Worm (Caenorhabditis elegans) whole organism, mixed stage, embryonic: ENCODE results near the gene C04A2.15.
A peak's percentile ranks its signal among the peaks of the same experiment; 100 is the strongest.

ENCODE experiments used
- M03D4.4 ChIP-seq: sonication (generic microtip); optimal IDR thresholded peaks from 2 replicates; lab custom pipeline; 2017; ENCODE audit warnings: mild to moderate bottlenecking, missing genetic modification characterization, missing compliant biosample characterization
- bed-3 ChIP-seq: fragments of 200-800 bp; sonication (Bioruptor generic); optimal IDR thresholded peaks from 3 replicates; lab custom pipeline; 2018; ENCODE audit warnings: mild to moderate bottlenecking, missing genetic modification characterization, moderate library complexity, missing compliant biosample characterization
- blmp-1 ChIP-seq: fragments of 150-350 bp; optimal IDR thresholded peaks from 2 replicates; lab custom pipeline; 2014; ENCODE audit warnings: missing biosample characterization, missing genetic modification characterization
- ceh-39 ChIP-seq: fragments of 150-350 bp; optimal IDR thresholded peaks from 2 replicates; lab custom pipeline; 2014; ENCODE audit warnings: missing biosample characterization, missing genetic modification characterization
- ceh-43 ChIP-seq: fragments of 200-800 bp; sonication (Bioruptor generic); optimal IDR thresholded peaks from 2 replicates; lab custom pipeline; 2018; ENCODE audit warnings: mild to moderate bottlenecking, missing genetic modification characterization, moderate library complexity, missing compliant biosample characterization
- ceh-83 ChIP-seq: fragments of 200-800 bp; sonication (Bioruptor generic); optimal IDR thresholded peaks from 2 replicates; lab custom pipeline; 2018; ENCODE audit warnings: mild to moderate bottlenecking, missing genetic modification characterization, missing compliant biosample characterization
- ces-1 ChIP-seq: fragments of 150-350 bp; optimal IDR thresholded peaks from 2 replicates; lab custom pipeline; 2014; ENCODE audit warnings: missing biosample characterization, missing genetic modification reagents, missing genetic modification characterization
- cnd-1 ChIP-seq: fragments of 200-800 bp; sonication (Bioruptor generic); optimal IDR thresholded peaks from 2 replicates; lab custom pipeline; 2018; ENCODE audit warnings: mild to moderate bottlenecking, missing genetic modification characterization, missing compliant biosample characterization
- drap-1 ChIP-seq: fragments of 200-800 bp; sonication (Bioruptor generic); optimal IDR thresholded peaks from 3 replicates; lab custom pipeline; 2018; ENCODE audit warnings: mild to moderate bottlenecking, missing genetic modification characterization, missing compliant biosample characterization
- elt-1 ChIP-seq: sonication (generic microtip); optimal IDR thresholded peaks from 2 replicates; lab custom pipeline; 2017; ENCODE audit warnings: missing genetic modification characterization, mild to moderate bottlenecking, missing compliant biosample characterization, antibody characterized with exemption, moderate library complexity, borderline replicate concordance; ENCODE audit not compliant: insufficient read depth
- elt-3 ChIP-seq: fragments of 150-350 bp; optimal IDR thresholded peaks from 2 replicates; lab custom pipeline; 2014; ENCODE audit warnings: missing biosample characterization, missing genetic modification characterization
- flh-1 ChIP-seq: fragments of 200-800 bp; sonication (Bioruptor generic); optimal IDR thresholded peaks from 2 replicates; lab custom pipeline; 2018; ENCODE audit warnings: mild to moderate bottlenecking, missing genetic modification characterization, moderate library complexity, missing compliant biosample characterization
- hlh-1 ChIP-seq: fragments of 150-350 bp; optimal IDR thresholded peaks from 2 replicates; lab custom pipeline; 2014; ENCODE audit warnings: missing biosample characterization, missing genetic modification reagents, missing genetic modification characterization
- lin-13 ChIP-seq: fragments of 150-350 bp; optimal IDR thresholded peaks from 2 replicates; lab custom pipeline; 2014; ENCODE audit warnings: missing biosample characterization, missing genetic modification characterization
- lsy-2 ChIP-seq: fragments of 150-350 bp; optimal IDR thresholded peaks from 2 replicates; lab custom pipeline; 2014; ENCODE audit warnings: missing biosample characterization, missing genetic modification characterization
- mab-5 ChIP-seq: fragments of 150-350 bp; optimal IDR thresholded peaks from 2 replicates; lab custom pipeline; 2014; ENCODE audit warnings: missing biosample characterization, missing genetic modification characterization
- mep-1 ChIP-seq: fragments of 150-350 bp; optimal IDR thresholded peaks from 2 replicates; lab custom pipeline; 2017; ENCODE audit warnings: missing biosample characterization, missing genetic modification reagents, missing genetic modification characterization, inconsistent platforms
- nhr-2 ChIP-seq: fragments of 150-350 bp; optimal IDR thresholded peaks from 2 replicates; lab custom pipeline; 2014; ENCODE audit warnings: missing biosample characterization, missing genetic modification characterization
- nhr-237 ChIP-seq: fragments of 150-350 bp; optimal IDR thresholded peaks from 2 replicates; lab custom pipeline; 2014; ENCODE audit warnings: missing biosample characterization, missing genetic modification characterization
- nhr-28 ChIP-seq: fragments of 150-350 bp; optimal IDR thresholded peaks from 2 replicates; lab custom pipeline; 2014; ENCODE audit warnings: missing biosample characterization, missing genetic modification characterization
- snpc-4 ChIP-seq: fragments of 150-350 bp; optimal IDR thresholded peaks from 2 replicates; lab custom pipeline; 2014; ENCODE audit warnings: missing biosample characterization, missing genetic modification characterization
- sptf-1 ChIP-seq: sonication (generic microtip); optimal IDR thresholded peaks from 2 replicates; lab custom pipeline; 2017; ENCODE audit warnings: mild to moderate bottlenecking, missing genetic modification characterization, moderate library complexity, missing compliant biosample characterization
- tbx-8 ChIP-seq: fragments of 200-800 bp; sonication (Bioruptor generic); optimal IDR thresholded peaks from 2 replicates; lab custom pipeline; 2018; ENCODE audit warnings: mild to moderate bottlenecking, missing genetic modification characterization, moderate library complexity, missing compliant biosample characterization
- unc-120 ChIP-seq: sonication (generic microtip); optimal IDR thresholded peaks from 2 replicates; lab custom pipeline; 2017; ENCODE audit warnings: missing genetic modification characterization, missing compliant biosample characterization; ENCODE audit not compliant: poor library complexity, severe bottlenecking
- unc-39 ChIP-seq: fragments of 150-350 bp; optimal IDR thresholded peaks from 2 replicates; lab custom pipeline; 2014; ENCODE audit warnings: missing biosample characterization, missing genetic modification characterization
- unc-62 ChIP-seq: fragments of 150-350 bp; optimal IDR thresholded peaks from 2 replicates; lab custom pipeline; 2014; ENCODE audit warnings: missing biosample characterization, missing genetic modification reagents, missing genetic modification characterization
- zip-8 ChIP-seq: fragments of 150-350 bp; optimal IDR thresholded peaks from 2 replicates; lab custom pipeline; 2014; ENCODE audit warnings: missing biosample characterization, missing genetic modification characterization
- ztf-11 ChIP-seq: fragments of 150-350 bp; optimal IDR thresholded peaks from 2 replicates; lab custom pipeline; 2014; ENCODE audit warnings: missing biosample characterization, missing genetic modification characterization

The C04A2.15 gene

DNA sequence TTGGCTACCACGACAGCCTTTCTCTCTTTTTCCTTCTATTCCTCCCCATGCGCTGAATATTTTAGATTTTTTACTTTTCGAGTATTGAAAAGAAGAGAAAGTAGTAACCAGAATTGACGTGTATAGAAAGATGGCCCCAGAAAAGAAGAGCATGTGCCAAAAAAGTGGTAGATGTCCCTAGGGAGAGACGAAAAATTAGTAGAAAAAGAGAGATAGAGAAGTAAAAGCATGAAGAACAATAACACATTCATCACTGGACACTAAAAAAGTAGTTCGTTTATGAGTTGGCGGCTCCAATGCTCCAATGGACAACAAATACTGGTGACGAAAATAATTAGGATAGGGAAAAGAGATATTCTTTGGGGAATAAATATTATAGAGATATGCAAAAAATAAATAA is 39.5 kb upstream of the C04A2.15 start:
- TF ChIP-seq nhr-2 (no peak), zip-8 (no peak), ces-1 (GFP tag; lab: Kevin White, UChicago) (peak; percentile 51)

DNA sequence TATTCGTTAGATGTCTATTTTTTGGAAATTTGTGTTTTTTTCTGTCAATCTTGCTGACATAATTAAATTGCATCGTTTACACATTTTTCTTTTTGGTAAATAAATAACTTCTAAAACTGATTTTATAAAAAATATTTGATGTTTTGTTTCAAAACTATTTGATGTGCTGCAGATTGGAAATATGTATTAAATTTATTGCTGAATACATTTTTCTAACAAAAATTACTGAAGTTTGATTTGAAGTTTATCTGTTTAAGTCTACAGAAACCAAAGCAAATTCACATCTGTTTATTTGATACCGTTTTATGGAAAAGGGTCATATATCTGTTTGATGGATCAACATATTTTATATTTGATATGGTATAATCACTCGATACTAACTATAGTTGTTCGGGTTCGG is 35.7 kb upstream of the C04A2.15 start:
- TF ChIP-seq zip-8 (no peak), nhr-237 (tag; lab: Kevin White, UChicago) (no peak), ceh-83 (GFP tag; lab: Kevin White, UChicago) (no peak), blmp-1 (tag; lab: Kevin White, UChicago) (no peak), M03D4.4 (tag; lab: Kevin White, UChicago) (no peak), unc-120 (tag; lab: Kevin White, UChicago) (no peak)

ce11 chrII:6820278-6820971 is 31.6 kb upstream of the C04A2.15 start:
- TF ChIP-seq elt-3 (tag; lab: Kevin White, UChicago) (no peak), nhr-237 (tag; lab: Kevin White, UChicago) (no peak), blmp-1 (tag; lab: Kevin White, UChicago) (no peak), drap-1 (GFP tag; lab: Kevin White, UChicago) (no peak), flh-1 (GFP tag; lab: Kevin White, UChicago) (no peak), mab-5 (no peak), zip-8 (no peak), bed-3 (GFP tag; lab: Kevin White, UChicago) (no peak), tbx-8 (GFP tag; lab: Kevin White, UChicago) (no peak), lin-13 (tag; lab: Kevin White, UChicago) (no peak), ceh-43 (GFP tag; lab: Kevin White, UChicago) (no peak), lsy-2 (tag; lab: Kevin White, UChicago) (no peak), ceh-83 (GFP tag; lab: Kevin White, UChicago) (no peak), cnd-1 (tag; lab: Kevin White, UChicago) (no peak), sptf-1 (no peak), ztf-11 (tag; lab: Kevin White, UChicago) (no peak), unc-62 (GFP tag; lab: Kevin White, UChicago) (no peak)

- TF ChIP-seq nhr-237 (tag; lab: Kevin White, UChicago) (no peak), ceh-43 (GFP tag; lab: Kevin White, UChicago) (no peak), unc-120 (tag; lab: Kevin White, UChicago) (no peak), ceh-39 (tag; lab: Kevin White, UChicago) (no peak), hlh-1 (tag; lab: Kevin White, UChicago) (peak; percentile 27), ztf-11 (tag; lab: Kevin White, UChicago) (no peak), zip-8 (no peak), drap-1 (GFP tag; lab: Kevin White, UChicago) (no peak), unc-62 (GFP tag; lab: Kevin White, UChicago) (peak; percentile 56), blmp-1 (tag; lab: Kevin White, UChicago) (peak; percentile 27), nhr-2 (no peak), elt-1 (no peak), bed-3 (GFP tag; lab: Kevin White, UChicago) (no peak), snpc-4 (tag; lab: Kevin White, UChicago) (no peak)
- TF ChIP-seq, all 35 proteins: peak for 3
These were observed 30.9 kb upstream of the C04A2.15 start for ce11 chrII:6821118-6821517.

DNA sequence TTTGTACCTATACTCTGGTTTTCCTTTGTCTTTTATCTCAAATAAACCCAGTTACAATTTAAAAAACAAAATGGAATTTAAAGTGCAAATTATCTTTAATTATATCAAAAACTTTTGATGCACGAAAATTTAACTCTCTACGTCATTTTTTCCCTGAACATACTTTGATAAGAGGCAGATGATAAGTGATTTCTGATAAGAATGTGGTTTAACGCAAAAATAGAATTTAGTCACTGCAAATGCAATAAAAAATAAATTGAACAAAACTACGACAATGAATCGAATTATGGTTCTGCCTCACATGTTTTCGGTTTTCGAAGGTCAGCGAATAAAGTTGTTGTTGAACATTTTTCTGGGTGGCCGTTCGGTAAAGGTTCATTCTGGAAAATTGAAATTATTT is 30.2 kb upstream of the C04A2.15 start:
- TF ChIP-seq ces-1 (GFP tag; lab: Kevin White, UChicago) (peak; percentile 56), nhr-28 (tag; lab: Kevin White, UChicago) (no peak)

ce11 chrII:6822347-6822746 is 29.7 kb upstream of the C04A2.15 start:
- no peak for TF ChIP-seq drap-1 (GFP tag; lab: Kevin White, UChicago)
- peak; percentile 46 for TF ChIP-seq unc-120 (tag; lab: Kevin White, UChicago)
- peak; percentile 39 for TF ChIP-seq hlh-1 (tag; lab: Kevin White, UChicago)
- TF ChIP-seq cnd-1 (tag; lab: Kevin White, UChicago), result no peak
- peak; percentile 95 for TF ChIP-seq unc-62 (GFP tag; lab: Kevin White, UChicago)
- no peak for TF ChIP-seq mab-5
- TF ChIP-seq ces-1 (GFP tag; lab: Kevin White, UChicago), result peak; percentile 24
- peak; percentile 61 for TF ChIP-seq elt-1
- no peak for TF ChIP-seq unc-39 (tag; lab: Kevin White, UChicago)
- no peak for TF ChIP-seq mep-1 (tag; lab: Kevin White, UChicago)
- TF ChIP-seq elt-3 (tag; lab: Kevin White, UChicago), result no peak
- TF ChIP-seq M03D4.4 (tag; lab: Kevin White, UChicago), result no peak
- TF ChIP-seq nhr-28 (tag; lab: Kevin White, UChicago), result no peak
- TF ChIP-seq nhr-2, result no peak
